Fruit fly (Drosophila melanogaster) whole organism, embryonic: Measurements from ENCODE around the gene CG33191.

Experiments
- CG1233 ChIP-seq: fragments of 200-800 bp; sonication (Bioruptor generic); optimal IDR thresholded peaks from 4 replicates; lab custom pipeline; 2018; ENCODE audit warnings: missing biosample characterization, mild to moderate bottlenecking, missing genetic modification characterization
- CG13624 ChIP-seq: fragments of 200-800 bp; sonication (Bioruptor generic); optimal IDR thresholded peaks from 2 replicates; lab custom pipeline; 2016; ENCODE audit warnings: missing biosample characterization, missing genetic modification characterization
- CG4328 ChIP-seq: fragments of 200-800 bp; sonication (Bioruptor generic); optimal IDR thresholded peaks from 3 replicates; lab custom pipeline; 2017; ENCODE audit warnings: missing biosample characterization, missing genetic modification reagents, missing genetic modification characterization
- Camta ChIP-seq: fragments of 200-800 bp; sonication (Bioruptor generic); optimal IDR thresholded peaks from 2 replicates; lab custom pipeline; 2016; ENCODE audit warnings: missing biosample characterization, missing genetic modification characterization
- Sin3A ChIP-seq: fragments of >200 bp; optimal IDR thresholded peaks from 2 replicates; lab custom pipeline; 2018
- lola ChIP-seq, 3 experiments: fragments of >200 bp in 2 of 3; fragments of 200-800 bp in 1 of 3; sonication (Bioruptor generic) in 1 of 3; optimal IDR thresholded peaks; 2 replicates each; lab custom pipeline; 2017 to 2019; ENCODE audit warnings: missing biosample characterization in 3 of 3, missing genetic modification characterization in 3 of 3, mild to moderate bottlenecking in 1 of 3, moderate library complexity in 1 of 3

- TF ChIP-seq CG1233 (GFP tag; lab: Kevin White, UChicago): no peak
- no peak for TF ChIP-seq CG13624 (GFP tag; lab: Kevin White, UChicago)
- TF ChIP-seq CG4328 (GFP tag; lab: Kevin White, UChicago): no peak
- TF ChIP-seq lola (GFP tag; optimal IDR thresholded peaks at IDR 0.05; lab: Kevin White, UChicago): no peak
- TF ChIP-seq Camta (GFP tag; lab: Kevin White, UChicago): no peak
- no peak for TF ChIP-seq Sin3A (lab: Kevin White, UChicago)
These were observed 5.7 kb upstream of the CG33191 start for dm6 chr3R:8785451-8785850.
